Fruit fly (Drosophila melanogaster): ENCODE measurements around the gene CG31365.
A peak's percentile ranks its signal among the peaks of the same experiment; 100 is the strongest.

CG31365 gene

dm6 chr3R:23130884-23131283 is 4.7 kb upstream of the CG31365 start:
- TF ChIP-seq vri (GFP tag; optimal IDR thresholded peaks at IDR 0.05) = no peak
- no peak for TF ChIP-seq net (GFP tag; optimal IDR thresholded peaks at IDR 0.05)
- no peak for TF ChIP-seq Blimp-1 (GFP tag; optimal IDR thresholded peaks at IDR 0.05)
- TF ChIP-seq Eip93F (GFP tag; optimal IDR thresholded peaks at IDR 0.05) = no peak
- TF ChIP-seq CG8119 (GFP tag; IDR thresholded peaks at IDR 0.05) = no peak
- TF ChIP-seq spab (GFP tag; optimal IDR thresholded peaks at IDR 0.05) = no peak

DNA sequence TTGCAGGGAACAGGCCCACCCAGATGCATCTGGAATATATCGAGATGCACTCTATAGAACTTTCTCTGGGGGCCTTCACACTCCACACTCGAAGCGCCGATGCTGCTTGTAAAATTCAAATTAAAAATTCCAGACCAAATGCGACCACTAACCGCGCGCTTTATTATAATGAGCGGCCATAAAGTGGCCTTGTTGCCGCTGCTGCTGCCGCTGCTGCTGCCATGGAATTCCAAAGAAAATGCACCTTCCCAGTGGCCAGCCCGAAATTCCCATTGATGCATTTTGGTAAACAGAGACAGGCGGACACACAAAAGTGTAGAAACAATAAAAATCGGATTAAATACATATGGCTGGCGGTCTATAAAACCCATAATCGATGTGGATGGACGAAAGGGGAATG is 4.0 kb upstream of the CG31365 start:
- TF ChIP-seq Hr38 (GFP tag; optimal IDR thresholded peaks at IDR 0.05) (no peak), CG10631 (GFP tag; optimal IDR thresholded peaks at IDR 0.05) (no peak), CG32006 (GFP tag; optimal IDR thresholded peaks at IDR 0.05) (no peak), CG6854 (GFP tag; optimal IDR thresholded peaks at IDR 0.05) (no peak), vri (GFP tag; optimal IDR thresholded peaks at IDR 0.05) (no peak), Lpt (GFP tag; optimal IDR thresholded peaks at IDR 0.05) (no peak), CG8632 (GFP tag; optimal IDR thresholded peaks at IDR 0.05) (no peak), CG16779 (tag; optimal IDR thresholded peaks at IDR 0.05) (no peak), OdsH (GFP tag; optimal IDR thresholded peaks at IDR 0.05) (no peak), Hr39 (GFP tag; optimal IDR thresholded peaks at IDR 0.05) (no peak), salr (GFP tag; optimal IDR thresholded peaks at IDR 0.05) (no peak), pdm3 (GFP tag; optimal IDR thresholded peaks at IDR 0.05) (no peak), CG6163 (GFP tag; IDR thresholded peaks at IDR 0.05) (no peak), CG11762 (GFP tag; optimal IDR thresholded peaks at IDR 0.05; ENCODE audit: insufficient read depth) (no peak), net (GFP tag; optimal IDR thresholded peaks at IDR 0.05) (no peak), Met (GFP tag; optimal IDR thresholded peaks at IDR 0.05) (no peak), Eip75B (GFP tag; optimal IDR thresholded peaks at IDR 0.05) (no peak), CG11294 (GFP tag; IDR thresholded peaks at IDR 0.05) (no peak), lz (GFP tag; optimal IDR thresholded peaks at IDR 0.05) (no peak)

DNA sequence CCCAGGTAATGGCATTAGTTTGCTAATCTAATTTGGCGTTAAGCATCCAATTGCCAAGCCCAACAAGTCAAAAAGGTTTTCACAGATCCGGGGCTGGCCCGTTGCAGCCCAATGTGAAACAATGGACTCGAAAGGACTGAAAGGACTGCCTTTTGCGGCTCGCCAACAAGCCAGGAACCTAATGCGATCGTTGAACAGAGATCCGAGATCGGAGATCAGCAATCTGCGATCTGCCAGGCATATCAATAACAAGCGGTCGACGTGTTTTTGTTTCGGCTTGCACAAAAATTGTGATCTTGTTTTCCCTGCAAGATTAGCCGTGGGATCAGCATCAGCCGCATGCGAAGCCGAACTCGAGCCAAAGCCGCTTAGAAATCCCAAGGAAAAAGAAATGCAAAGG is 3.4 kb upstream of the CG31365 start:
- TF ChIP-seq CG15336 (GFP tag; IDR thresholded peaks at IDR 0.05) (no peak), fd85E (GFP tag; optimal IDR thresholded peaks at IDR 0.05) (no peak), CG34406 (GFP tag; optimal IDR thresholded peaks at IDR 0.05) (no peak), cyc (GFP tag; optimal IDR thresholded peaks at IDR 0.05) (no peak), topi (GFP tag; optimal IDR thresholded peaks at IDR 0.05) (no peak), eg (GFP tag; IDR thresholded peaks at IDR 0.05) (no peak)

DNA sequence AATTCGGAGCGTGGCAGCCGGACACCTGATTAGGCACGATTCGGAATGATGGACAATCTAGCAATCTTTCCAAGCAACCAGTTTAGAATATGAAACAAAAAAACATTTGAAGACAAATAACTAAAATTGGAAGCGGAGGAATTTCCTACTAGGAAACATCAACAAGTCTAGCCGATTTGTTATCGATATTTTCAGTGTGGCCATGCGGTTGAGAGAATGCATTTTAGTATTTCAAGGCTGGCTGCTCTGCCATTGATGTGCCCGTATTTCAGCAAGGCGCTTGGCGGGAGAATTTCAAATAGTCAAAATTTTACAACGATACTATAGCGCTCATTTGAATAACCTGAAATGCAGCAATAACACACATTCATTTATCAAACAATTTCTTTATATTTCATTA is 1.6 kb upstream of the CG31365 start, which contains the start of gene CG31457:
Gene CG31457, minus strand, starts transcription at position 186 of the 400 bp plus-strand sequence.
- TF ChIP-seq Hr39 (GFP tag; optimal IDR thresholded peaks at IDR 0.05) = peak; percentile 0
- peak; percentile 24 for TF ChIP-seq fkh (GFP tag; optimal IDR thresholded peaks at IDR 0.05)
- no peak for TF ChIP-seq lz (GFP tag; optimal IDR thresholded peaks at IDR 0.05)
- no peak for TF ChIP-seq CG8119 (GFP tag; IDR thresholded peaks at IDR 0.05)
- peak; percentile 4 for TF ChIP-seq Eip78C (GFP tag)
- TF ChIP-seq esn (GFP tag; optimal IDR thresholded peaks at IDR 0.05) = peak; percentile 15

- TF ChIP-seq fkh (GFP tag; optimal IDR thresholded peaks at IDR 0.05) (peak; percentile 76), CG15336 (GFP tag; IDR thresholded peaks at IDR 0.05) (no peak)
Measured at dm6 chr3R:23120933-23121332, 5.3 kb downstream of the CG31365 start.

DNA sequence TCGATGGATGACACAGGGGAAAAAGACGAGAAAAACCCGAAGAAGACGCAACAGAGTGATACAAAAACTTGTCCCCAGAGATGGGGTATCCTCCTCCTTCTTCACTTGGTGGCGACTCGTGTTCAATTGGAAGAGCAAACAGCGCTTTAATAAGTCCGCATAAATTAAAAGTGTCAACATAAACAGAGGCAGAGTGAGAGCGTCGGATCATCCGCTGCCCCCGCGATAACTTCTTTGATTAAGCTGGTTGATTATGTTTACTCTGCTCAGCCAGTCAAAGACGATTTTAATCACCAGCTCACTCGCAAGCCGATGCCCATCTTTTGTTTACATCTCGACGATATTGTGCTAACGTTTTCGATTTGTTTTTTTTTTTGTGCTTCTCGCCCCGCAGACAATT is 6.3 kb downstream of the CG31365 start:
- TF ChIP-seq CG6854 (GFP tag; optimal IDR thresholded peaks at IDR 0.05) = peak; percentile 32
- TF ChIP-seq lz (GFP tag; optimal IDR thresholded peaks at IDR 0.05) = no peak
- peak; percentile 6 for TF ChIP-seq fd59A (GFP tag; optimal IDR thresholded peaks at IDR 0.05)
- TF ChIP-seq fkh (GFP tag; optimal IDR thresholded peaks at IDR 0.05) = peak; percentile 72
- TF ChIP-seq Lpt (GFP tag; optimal IDR thresholded peaks at IDR 0.05) = no peak
- TF ChIP-seq CG34406 (GFP tag; optimal IDR thresholded peaks at IDR 0.05) = peak; percentile 9
- TF ChIP-seq net (GFP tag; optimal IDR thresholded peaks at IDR 0.05) = no peak
- peak; percentile 96 for TF ChIP-seq svp (GFP tag)
- peak; percentile 48 for TF ChIP-seq dsx (GFP tag; optimal IDR thresholded peaks at IDR 0.05; ENCODE audit: poor library complexity, severe bottlenecking)
- TF ChIP-seq ss (GFP tag; optimal IDR thresholded peaks at IDR 0.05) = peak in 1 of 2 experiments; percentile 36
- peak; percentile 75 for TF ChIP-seq Eip78C (GFP tag)
